Worm (Caenorhabditis elegans) whole organism, L4 larva: ENCODE results near the gene B0280.11.

Experiments
- F10B5.3 ChIP-seq: sonication (generic microtip); optimal IDR thresholded peaks from 2 replicates; lab custom pipeline; 2016; ENCODE audit warnings: mild to moderate bottlenecking, missing genetic modification characterization, missing compliant biosample characterization
- F37D6.2 ChIP-seq: sonication (generic microtip); optimal IDR thresholded peaks from 2 replicates; lab custom pipeline; 2016; ENCODE audit warnings: mild to moderate bottlenecking, missing genetic modification characterization, missing compliant biosample characterization
- R02D3.7 ChIP-seq: fragments of 150-350 bp; sonication (generic microtip); optimal IDR thresholded peaks from 3 replicates; lab custom pipeline; 2014; ENCODE audit warnings: missing biosample characterization, missing genetic modification characterization
- T20F7.1 ChIP-seq: fragments of 200-800 bp; sonication (Bioruptor generic); optimal IDR thresholded peaks from 2 replicates; lab custom pipeline; 2018; ENCODE audit warnings: mild to moderate bottlenecking, missing genetic modification characterization, missing compliant biosample characterization
- Y5F2A.4 ChIP-seq: fragments of 200-800 bp; sonication (Bioruptor generic); optimal IDR thresholded peaks from 2 replicates; lab custom pipeline; 2018; ENCODE audit warnings: mild to moderate bottlenecking, missing genetic modification characterization, missing compliant biosample characterization
- ama-1 ChIP-seq: fragments of 150-350 bp; optimal IDR thresholded peaks from 2 replicates; lab custom pipeline; 2014; ENCODE audit warnings: inconsistent platforms, mixed read lengths
- attf-4 ChIP-seq: sonication (generic microtip); optimal IDR thresholded peaks from 3 replicates; lab custom pipeline; 2017; ENCODE audit warnings: missing biosample characterization, missing genetic modification characterization
- ceh-32 ChIP-seq: sonication (generic microtip); optimal IDR thresholded peaks from 2 replicates; lab custom pipeline; 2016; ENCODE audit warnings: mild to moderate bottlenecking, missing genetic modification characterization, missing compliant biosample characterization; ENCODE audit not compliant: poor library complexity
- ceh-82 ChIP-seq: sonication (generic microtip); optimal IDR thresholded peaks from 2 replicates; lab custom pipeline; 2017; ENCODE audit warnings: missing biosample characterization, missing genetic modification characterization
- ces-1 ChIP-seq: fragments of 150-350 bp; sonication (generic microtip); optimal IDR thresholded peaks from 4 replicates; lab custom pipeline; 2014; ENCODE audit warnings: missing biosample characterization, missing genetic modification reagents, missing genetic modification characterization
- ctbp-1 ChIP-seq: fragments of 200-800 bp; sonication (Bioruptor generic); IDR thresholded peaks from 2 replicates; pipeline ENCODE4 v1.3.6; 2022; ENCODE audit warnings: missing genetic modification reagents, missing genetic modification characterization, missing compliant biosample characterization
- daf-12 ChIP-seq: fragments of 150-350 bp; optimal IDR thresholded peaks from 2 replicates; lab custom pipeline; 2014; ENCODE audit warnings: missing biosample characterization, missing genetic modification reagents, missing genetic modification characterization
- daf-16 ChIP-seq, 3 experiments: sonication (generic microtip); optimal IDR thresholded peaks; 2 replicates each; lab custom pipeline; 2016 to 2017; ENCODE audit warnings: missing genetic modification characterization in 3 of 3, missing genetic modification reagents in 3 of 3, mild to moderate bottlenecking in 2 of 3, missing compliant biosample characterization in 2 of 3, missing biosample characterization in 1 of 3, moderate library complexity in 1 of 3
- daf-8 ChIP-seq: fragments of 200-800 bp; sonication (Bioruptor generic); IDR thresholded peaks from 2 replicates; pipeline ENCODE4 v1.3.6; 2022; ENCODE audit warnings: missing genetic modification characterization, missing compliant biosample characterization
- dmd-8 ChIP-seq: fragments of 200-800 bp; sonication (Bioruptor generic); IDR thresholded peaks from 2 replicates; pipeline ENCODE4 v1.3.6; 2022; ENCODE audit warnings: missing genetic modification characterization, missing compliant biosample characterization
- dpl-1 ChIP-seq: fragments of 150-350 bp; optimal IDR thresholded peaks from 2 replicates; lab custom pipeline; 2014; ENCODE audit warnings: missing biosample characterization, missing genetic modification reagents, missing genetic modification characterization
- duxl-1 ChIP-seq: sonication (generic microtip); optimal IDR thresholded peaks from 2 replicates; lab custom pipeline; 2016; ENCODE audit warnings: mild to moderate bottlenecking, missing genetic modification characterization, moderate library complexity, missing compliant biosample characterization; ENCODE audit not compliant: poor library complexity
- dve-1 ChIP-seq: sonication (generic microtip); optimal IDR thresholded peaks from 2 replicates; lab custom pipeline; 2017; ENCODE audit warnings: antibody characterized with exemption, mild to moderate bottlenecking, missing genetic modification characterization, missing compliant biosample characterization; ENCODE audit not compliant: insufficient read depth
- egl-27 ChIP-seq: sonication (generic microtip); optimal IDR thresholded peaks from 3 replicates; lab custom pipeline; 2017; ENCODE audit warnings: missing biosample characterization, missing genetic modification reagents, missing genetic modification characterization
- egl-43 ChIP-seq: fragments of 200-800 bp; sonication (Bioruptor generic); IDR thresholded peaks from 2 replicates; pipeline ENCODE4 v1.3.6; 2022; ENCODE audit warnings: missing genetic modification reagents, missing genetic modification characterization, missing compliant biosample characterization
- fkh-10 ChIP-seq: fragments of 150-350 bp; optimal IDR thresholded peaks from 2 replicates; lab custom pipeline; 2014; ENCODE audit warnings: missing biosample characterization, missing genetic modification reagents, missing genetic modification characterization
- hif-1 ChIP-seq, 2 experiments: sonication (generic microtip); optimal IDR thresholded peaks; 2 replicates each; lab custom pipeline; 2016 to 2017; ENCODE audit warnings: missing compliant biosample characterization in 2 of 2, missing genetic modification characterization in 2 of 2, missing genetic modification reagents in 2 of 2, missing genotype in 2 of 2, mild to moderate bottlenecking in 1 of 2
- hlh-11 ChIP-seq: fragments of 200-800 bp; sonication (Bioruptor generic); optimal IDR thresholded peaks from 2 replicates; lab custom pipeline; 2018; ENCODE audit warnings: mild to moderate bottlenecking, missing genetic modification characterization, missing compliant biosample characterization
- hmg-1.1 ChIP-seq: fragments of 200-800 bp; sonication (Bioruptor generic); IDR thresholded peaks from 2 replicates; pipeline ENCODE4 v1.3.6; 2022; ENCODE audit warnings: missing genetic modification reagents, missing genetic modification characterization, missing compliant biosample characterization
- jun-1 ChIP-seq: fragments of 150-350 bp; optimal IDR thresholded peaks from 2 replicates; lab custom pipeline; 2014; ENCODE audit warnings: missing biosample characterization, missing genetic modification reagents, missing genetic modification characterization
- lin-1 ChIP-seq: fragments of 200-800 bp; sonication (Bioruptor generic); IDR thresholded peaks from 2 replicates; pipeline ENCODE4 v1.3.6; 2022; ENCODE audit warnings: missing genetic modification reagents, missing genetic modification characterization, missing compliant biosample characterization
- lin-13 ChIP-seq: fragments of 150-350 bp; optimal IDR thresholded peaks from 2 replicates; lab custom pipeline; 2014; ENCODE audit warnings: missing biosample characterization, missing genetic modification reagents, missing genetic modification characterization
- lin-15B ChIP-seq: fragments of 150-350 bp; sonication (generic microtip); optimal IDR thresholded peaks from 3 replicates; lab custom pipeline; 2014; ENCODE audit warnings: missing biosample characterization, missing genetic modification characterization
- lin-29 ChIP-seq: fragments of 200-800 bp; sonication (Bioruptor generic); IDR thresholded peaks from 2 replicates; pipeline ENCODE4 v1.3.6; 2022; ENCODE audit warnings: missing genetic modification reagents, missing genetic modification characterization, missing compliant biosample characterization
- lin-39 ChIP-seq: fragments of 150-350 bp; optimal IDR thresholded peaks from 2 replicates; lab custom pipeline; 2014; ENCODE audit warnings: missing biosample characterization, missing genetic modification reagents, missing genetic modification characterization
- lsy-2 ChIP-seq, 2 experiments: fragments of 150-350 bp in 1 of 2; sonication (generic microtip) in 1 of 2; optimal IDR thresholded peaks; 2 replicates each; lab custom pipeline; 2014 to 2017; ENCODE audit warnings: missing biosample characterization in 2 of 2, missing genetic modification characterization in 2 of 2
- madf-9 ChIP-seq: fragments of 200-800 bp; sonication (Bioruptor generic); conservative IDR thresholded peaks from 2 replicates; pipeline ENCODE4 v1.3.6; 2022; ENCODE audit warnings: missing genetic modification reagents, missing genetic modification characterization, missing compliant biosample characterization
- mdt-29 ChIP-seq: fragments of 200-800 bp; sonication (Bioruptor generic); IDR thresholded peaks from 2 replicates; pipeline ENCODE4 v1.3.6; 2022; ENCODE audit warnings: missing genetic modification reagents, missing genetic modification characterization, missing compliant biosample characterization
- nhr-11 ChIP-seq: fragments of 150-350 bp; optimal IDR thresholded peaks from 2 replicates; lab custom pipeline; 2014; ENCODE audit warnings: missing biosample characterization, missing genetic modification characterization
- nhr-111 ChIP-seq: fragments of 200-800 bp; sonication (Bioruptor generic); optimal IDR thresholded peaks from 2 replicates; lab custom pipeline; 2018; ENCODE audit warnings: mild to moderate bottlenecking, missing genetic modification characterization, missing compliant biosample characterization
- nhr-25 ChIP-seq: sonication (generic microtip); optimal IDR thresholded peaks from 2 replicates; lab custom pipeline; 2017; ENCODE audit warnings: missing genetic modification characterization, mild to moderate bottlenecking, missing compliant biosample characterization, antibody characterized with exemption, moderate library complexity, borderline replicate concordance; ENCODE audit not compliant: insufficient read depth
- nhr-41 ChIP-seq: fragments of 200-800 bp; sonication (Bioruptor generic); IDR thresholded peaks from 2 replicates; pipeline ENCODE4 v1.3.6; 2022; ENCODE audit warnings: missing genetic modification reagents, missing genetic modification characterization, missing compliant biosample characterization
- nhr-48 ChIP-seq: sonication (generic microtip); optimal IDR thresholded peaks from 2 replicates; lab custom pipeline; 2016; ENCODE audit warnings: mild to moderate bottlenecking, missing genetic modification characterization, missing compliant biosample characterization
- nhr-6 ChIP-seq: fragments of 150-350 bp; optimal IDR thresholded peaks from 2 replicates; lab custom pipeline; 2014; ENCODE audit warnings: missing biosample characterization, missing genetic modification characterization
- nhr-77 ChIP-seq: fragments of 150-350 bp; optimal IDR thresholded peaks from 2 replicates; lab custom pipeline; 2014; ENCODE audit warnings: missing biosample characterization, missing genetic modification characterization
- php-3 ChIP-seq: fragments of 200-800 bp; sonication (Bioruptor generic); IDR thresholded peaks from 2 replicates; pipeline ENCODE4 v1.3.6; 2022; ENCODE audit warnings: missing genetic modification reagents, missing genetic modification characterization, missing compliant biosample characterization
- pqm-1 ChIP-seq: sonication (generic microtip); optimal IDR thresholded peaks from 2 replicates; lab custom pipeline; 2017; ENCODE audit warnings: missing biosample characterization, missing genetic modification characterization
- snpc-1.2 ChIP-seq: fragments of 200-800 bp; sonication (Bioruptor generic); IDR thresholded peaks from 2 replicates; pipeline ENCODE4 v1.3.6; 2022; ENCODE audit warnings: missing genetic modification reagents, missing genetic modification characterization, missing compliant biosample characterization
- snpc-4 ChIP-seq: fragments of 150-350 bp; optimal IDR thresholded peaks from 2 replicates; lab custom pipeline; 2014; ENCODE audit warnings: missing biosample characterization, missing genetic modification characterization
- spr-1 ChIP-seq: sonication (generic microtip); optimal IDR thresholded peaks from 2 replicates; lab custom pipeline; 2016; ENCODE audit warnings: mild to moderate bottlenecking, missing genetic modification characterization, missing compliant biosample characterization
- tra-1 ChIP-seq: fragments of 200-800 bp; sonication (Bioruptor generic); IDR thresholded peaks from 2 replicates; pipeline ENCODE4 v1.3.6; 2022; ENCODE audit warnings: missing genetic modification reagents, missing genetic modification characterization, missing compliant biosample characterization
- zfp-2 ChIP-seq: sonication (generic microtip); optimal IDR thresholded peaks from 2 replicates; lab custom pipeline; 2016; ENCODE audit warnings: mild to moderate bottlenecking, missing genetic modification characterization, missing compliant biosample characterization
- zfp-3 ChIP-seq: fragments of 200-800 bp; sonication (Bioruptor generic); conservative IDR thresholded peaks from 2 replicates; pipeline ENCODE4 v1.3.6; 2022; ENCODE audit warnings: missing genetic modification reagents, missing genetic modification characterization, missing compliant biosample characterization
- zip-11 ChIP-seq: fragments of 200-800 bp; sonication (Bioruptor generic); IDR thresholded peaks from 2 replicates; pipeline ENCODE4 v1.3.6; 2022; ENCODE audit warnings: missing genetic modification characterization, missing compliant biosample characterization

B0280.11 gene

DNA sequence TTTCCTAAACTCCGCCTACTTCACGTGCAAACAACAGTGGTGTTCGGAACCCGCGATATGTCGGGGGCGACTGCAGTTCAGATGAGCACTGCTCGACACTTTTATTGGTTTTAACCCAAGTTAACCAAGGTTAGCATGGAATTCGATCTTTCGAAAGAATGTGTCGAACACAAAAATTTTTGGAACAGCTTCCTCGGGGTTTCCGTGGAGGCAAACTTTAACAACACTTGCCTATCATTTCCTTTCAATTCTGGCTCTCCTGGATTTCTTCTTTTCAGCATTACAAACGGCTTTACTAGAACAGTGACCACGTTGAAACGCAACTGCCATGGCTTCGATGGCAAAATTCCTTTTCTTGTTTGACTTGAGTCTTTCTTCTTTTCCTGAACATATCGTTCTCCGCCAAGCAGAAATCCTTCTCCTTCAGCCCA, 3.2 kb upstream of the B0280.11 start (continued):
- TF ChIP-seq spr-1 (tag; lab: Kevin White, UChicago), result peak; percentile 67
- peak; percentile 88 for TF ChIP-seq snpc-4 (tag; lab: Kevin White, UChicago)
- TF ChIP-seq egl-43 (GFP tag; lab: Robert Waterston, UW), result peak; percentile 54
- no peak for TF ChIP-seq jun-1
- TF ChIP-seq ceh-32, result no peak
- peak; percentile 28 for TF ChIP-seq lin-15B
- peak; percentile 33 for TF ChIP-seq dpl-1
- peak; percentile 27; the same call in 1 of the 2 replicates for TF ChIP-seq hmg-1.1 (GFP tag; lab: Robert Waterston, UW)
- peak; percentile 72; the same call in 1 of the 2 replicates for TF ChIP-seq lin-1
- no peak for TF ChIP-seq nhr-11 (tag; lab: Kevin White, UChicago)
- no peak for TF ChIP-seq tra-1 (GFP tag; lab: Robert Waterston, UW)
- TF ChIP-seq nhr-25 (tag; lab: Kevin White, UChicago), result no peak
- TF ChIP-seq daf-16 (GFP tag; optimal IDR thresholded peaks at IDR 0.05; lab: Kevin White, UChicago), result peak; percentile 50 to 53
- TF ChIP-seq daf-16 (tag; optimal IDR thresholded peaks at IDR 0.05; lab: Kevin White, UChicago), result peak; percentile 78
- TF ChIP-seq lin-13 (GFP tag; lab: Kevin White, UChicago), result peak; percentile 54
- no peak for TF ChIP-seq dmd-8 (GFP tag; lab: Robert Waterston, UW)
- peak; percentile 53 for TF ChIP-seq pqm-1 (tag; lab: Kevin White, UChicago)
- TF ChIP-seq ceh-82 (tag; lab: Kevin White, UChicago), result no peak
- no peak for TF ChIP-seq lin-39 (tag; lab: Kevin White, UChicago)
- no peak for TF ChIP-seq daf-12 (tag; lab: Kevin White, UChicago)
- TF ChIP-seq F37D6.2 (tag; lab: Kevin White, UChicago), result no peak
- TF ChIP-seq ama-1, result peak; percentile 98
- TF ChIP-seq daf-8 (GFP tag; lab: Robert Waterston, UW), result no peak
- TF ChIP-seq fkh-10 (GFP tag; lab: Kevin White, UChicago), result no peak
- TF ChIP-seq nhr-41 (GFP tag; lab: Robert Waterston, UW), result no peak
- no peak for TF ChIP-seq ctbp-1 (GFP tag; lab: Robert Waterston, UW)
- TF ChIP-seq F10B5.3 (tag; lab: Kevin White, UChicago), result peak; percentile 22
- peak; percentile 89 for TF ChIP-seq php-3 (GFP tag; lab: Robert Waterston, UW)
- peak; percentile 59; the same call in 1 of the 2 replicates for TF ChIP-seq zfp-3
- TF ChIP-seq nhr-111 (GFP tag; lab: Kevin White, UChicago), result peak; percentile 17
- peak; percentile 69 for TF ChIP-seq snpc-1.2 (GFP tag; lab: Robert Waterston, UW)
- peak; percentile 69 for TF ChIP-seq T20F7.1
- TF ChIP-seq hif-1 (tag; optimal IDR thresholded peaks at IDR 0.05; lab: Kevin White, UChicago), result peak in 1 of 2 experiments; percentile 15
- peak in 1 of 2 experiments; percentile 71 for TF ChIP-seq lsy-2 (tag; optimal IDR thresholded peaks at IDR 0.05; lab: Kevin White, UChicago)
- no peak for TF ChIP-seq ces-1 (GFP tag; lab: Kevin White, UChicago)
- TF ChIP-seq nhr-77 (tag; lab: Kevin White, UChicago), result peak; percentile 36
- peak; percentile 61 for TF ChIP-seq Y5F2A.4 (GFP tag; lab: Kevin White, UChicago)
- peak; percentile 73 for TF ChIP-seq hlh-11 (tag; lab: Kevin White, UChicago)
- no peak for TF ChIP-seq lin-29
- no peak for TF ChIP-seq zfp-2 (tag; lab: Kevin White, UChicago)
- peak; percentile 82 for TF ChIP-seq duxl-1 (tag; lab: Kevin White, UChicago)
- TF ChIP-seq madf-9, result peak; percentile 12; the same call in 1 of the 2 replicates
- TF ChIP-seq attf-4, result no peak
- peak; percentile 84; the same call in 1 of the 2 replicates for TF ChIP-seq mdt-29 (GFP tag; lab: Robert Waterston, UW)
- TF ChIP-seq egl-27 (tag; lab: Kevin White, UChicago), result peak; percentile 22
- peak; percentile 97 for TF ChIP-seq dve-1
- TF ChIP-seq R02D3.7 (tag; lab: Kevin White, UChicago), result no peak
- no peak for TF ChIP-seq nhr-6
- no peak for TF ChIP-seq zip-11
- TF ChIP-seq nhr-48 (tag; lab: Kevin White, UChicago), result peak; percentile 50
